Worm (Caenorhabditis elegans): ENCODE data around the gene let-653.

- no peak for TF ChIP-seq nhr-237 (tag; optimal IDR thresholded peaks at IDR 0.05)
- no peak for TF ChIP-seq R02D3.7 (tag; optimal IDR thresholded peaks at IDR 0.05)
- TF ChIP-seq sma-3 (GFP tag; optimal IDR thresholded peaks at IDR 0.05) = no peak
- TF ChIP-seq unc-62 (GFP tag; optimal IDR thresholded peaks at IDR 0.05) = no peak
- no peak for TF ChIP-seq crh-2 (tag; optimal IDR thresholded peaks at IDR 0.05)
- no peak for TF ChIP-seq fos-1 (tag; optimal IDR thresholded peaks at IDR 0.05)
- TF ChIP-seq elt-1 (tag; optimal IDR thresholded peaks at IDR 0.05) = no peak
- no peak for TF ChIP-seq nhr-23 (tag; optimal IDR thresholded peaks at IDR 0.05)
- no peak for TF ChIP-seq nhr-6 (tag; optimal IDR thresholded peaks at IDR 0.05)
- no peak for TF ChIP-seq blmp-1 (tag; optimal IDR thresholded peaks at IDR 0.05; ENCODE audit: insufficient read depth)
- TF ChIP-seq lin-39 (tag; optimal IDR thresholded peaks at IDR 0.05) = no peak
These were observed 13.5 kb upstream of the let-653 start for ce11 chrIV:11871898-11872297.

Measured in whole organism, L2 larva.